Worm (Caenorhabditis elegans): Measurements from ENCODE around the gene chil-19.
"Not testable (repeated sequence)": the region's sequence is repeated elsewhere in the genome, so short reads cannot be mapped to it uniquely, and the experiment has no call there.

chil-19 gene

DNA sequence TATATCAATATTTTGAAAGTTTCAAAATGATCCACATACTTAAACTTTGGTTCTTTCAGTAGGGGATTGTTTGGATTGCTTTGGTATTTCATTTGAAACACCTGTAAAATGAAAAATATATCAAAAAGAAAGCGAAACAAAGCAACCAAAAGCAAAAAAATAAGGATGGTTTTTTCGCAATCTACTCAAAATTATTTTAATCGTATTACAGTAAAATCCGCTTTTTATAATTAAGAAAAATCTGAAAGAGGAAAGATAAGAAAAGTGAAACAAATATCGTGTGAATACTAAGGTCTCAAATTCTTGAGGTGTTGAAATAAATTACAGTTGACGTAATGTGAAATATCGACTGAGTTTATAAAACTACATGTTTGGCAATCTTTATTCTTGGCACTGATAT is 11.9 kb upstream of the chil-19 start, which contains the start of gene chil-22:
TSS of gene chil-22 (minus strand) at position 101 of the 400 bp plus-strand sequence.
- no peak for TF ChIP-seq C34F6.9 (tag; optimal IDR thresholded peaks at IDR 0.05)
- no peak for TF ChIP-seq nhr-11 (tag; optimal IDR thresholded peaks at IDR 0.05)
- no peak for TF ChIP-seq sma-9 (GFP tag; optimal IDR thresholded peaks at IDR 0.05)
- TF ChIP-seq sma-9 (tag; optimal IDR thresholded peaks at IDR 0.05), result no peak
- no peak for TF ChIP-seq nhr-77 (tag; optimal IDR thresholded peaks at IDR 0.05)
- TF ChIP-seq crh-2 (tag; optimal IDR thresholded peaks at IDR 0.05), result no peak
- no peak for TF ChIP-seq nhr-129 (tag; optimal IDR thresholded peaks at IDR 0.05)
- TF ChIP-seq R02D3.7 (tag; optimal IDR thresholded peaks at IDR 0.05), result no peak
- no peak for TF ChIP-seq snpc-4 (tag; optimal IDR thresholded peaks at IDR 0.05)
- TF ChIP-seq nhr-237 (tag; optimal IDR thresholded peaks at IDR 0.05), result no peak
- TF ChIP-seq alr-1 (tag; optimal IDR thresholded peaks at IDR 0.05), result no peak
- TF ChIP-seq dmd-4 (tag; optimal IDR thresholded peaks at IDR 0.05), result no peak
- no peak for TF ChIP-seq blmp-1 (tag; optimal IDR thresholded peaks at IDR 0.05; ENCODE audit: insufficient read depth)
- TF ChIP-seq F13H6.1 (tag; optimal IDR thresholded peaks at IDR 0.05), result no peak
- no peak for TF ChIP-seq mbf-1 (tag; optimal IDR thresholded peaks at IDR 0.05)
- TF ChIP-seq nhr-10 (tag; optimal IDR thresholded peaks at IDR 0.05), result no peak
- no peak for TF ChIP-seq ceh-16 (tag; optimal IDR thresholded peaks at IDR 0.05)
- TF ChIP-seq nhr-6 (tag; optimal IDR thresholded peaks at IDR 0.05), result no peak

DNA sequence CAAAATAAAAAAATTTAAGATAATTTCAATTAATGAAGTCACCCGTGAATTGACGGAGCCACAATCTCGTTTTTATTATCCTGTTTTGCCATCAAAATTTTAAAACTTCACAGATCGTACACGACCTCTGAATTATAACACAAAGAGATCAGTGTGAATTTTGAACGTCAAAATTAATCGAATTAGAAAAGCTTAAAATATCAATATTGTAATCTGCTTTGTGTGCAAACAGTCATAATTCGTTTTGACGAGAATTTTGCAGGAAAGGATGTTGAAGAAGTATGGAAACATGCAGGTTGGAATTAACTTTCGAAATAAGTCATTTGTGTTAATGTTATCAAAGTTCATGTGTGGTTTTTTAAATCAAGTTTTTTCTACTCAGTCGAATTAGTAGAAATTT is 7.7 kb upstream of the chil-19 start, which contains the start of gene chil-21:
TSS of gene chil-21 (minus strand) at position 101 of the 400 bp plus-strand sequence.
- TF ChIP-seq nhr-77 (tag; optimal IDR thresholded peaks at IDR 0.05); nhr-25 (tag; optimal IDR thresholded peaks at IDR 0.05); sma-3 (GFP tag; optimal IDR thresholded peaks at IDR 0.05): not testable (repeated sequence)

DNA sequence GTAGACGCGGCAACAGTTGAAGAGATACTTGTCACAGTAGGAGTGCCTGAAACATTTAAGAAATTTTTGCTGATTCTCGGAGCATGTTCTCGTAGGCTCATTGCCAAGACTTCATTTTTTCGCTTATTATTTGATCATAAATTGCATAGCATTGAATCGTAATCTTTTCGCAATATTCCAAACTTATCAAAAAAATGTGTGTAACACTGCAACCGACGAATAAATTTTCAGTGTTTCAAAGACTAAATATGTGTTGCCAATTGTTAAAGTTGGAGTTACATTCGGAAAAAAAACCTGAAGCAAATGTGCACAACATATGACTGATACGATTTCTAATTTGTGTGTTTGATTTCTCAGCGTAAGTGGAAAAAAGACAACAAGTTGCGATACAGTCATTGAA is 5.3 kb upstream of the chil-19 start, which contains the start of gene R09D1.14:
TSS of gene R09D1.14 (minus strand) at position 101 of the 400 bp plus-strand sequence.
- not testable (repeated sequence) for TF ChIP-seq lin-13 (GFP tag; optimal IDR thresholded peaks at IDR 0.05); unc-55 (GFP tag; optimal IDR thresholded peaks at IDR 0.05); nhr-6 (tag; optimal IDR thresholded peaks at IDR 0.05)

DNA sequence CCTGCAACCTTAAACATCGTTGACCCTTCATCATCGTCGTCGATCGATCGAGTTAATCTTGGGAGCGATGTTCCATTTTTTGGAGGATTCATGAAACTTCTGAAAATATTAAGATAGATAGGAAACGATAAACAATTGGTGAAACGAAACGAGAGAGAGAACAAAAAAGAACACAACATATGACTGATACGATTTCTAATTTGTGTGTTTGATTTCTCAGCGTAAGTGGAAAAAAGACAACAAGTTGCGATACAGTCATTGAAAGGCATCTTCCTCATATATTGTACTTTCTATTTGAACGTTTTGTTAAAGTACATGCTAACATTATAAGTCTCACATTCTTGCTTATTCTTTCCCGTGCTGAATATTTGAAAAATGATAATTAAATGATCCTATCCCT is 2.0 kb downstream of the chil-19 start, which contains the start of gene R09D1.12:
TSS of gene R09D1.12 (minus strand) at position 101 of the 400 bp plus-strand sequence.
- not testable (repeated sequence) for TF ChIP-seq zag-1 (tag; optimal IDR thresholded peaks at IDR 0.05); unc-55 (GFP tag; optimal IDR thresholded peaks at IDR 0.05); mbf-1 (tag; optimal IDR thresholded peaks at IDR 0.05)

DNA sequence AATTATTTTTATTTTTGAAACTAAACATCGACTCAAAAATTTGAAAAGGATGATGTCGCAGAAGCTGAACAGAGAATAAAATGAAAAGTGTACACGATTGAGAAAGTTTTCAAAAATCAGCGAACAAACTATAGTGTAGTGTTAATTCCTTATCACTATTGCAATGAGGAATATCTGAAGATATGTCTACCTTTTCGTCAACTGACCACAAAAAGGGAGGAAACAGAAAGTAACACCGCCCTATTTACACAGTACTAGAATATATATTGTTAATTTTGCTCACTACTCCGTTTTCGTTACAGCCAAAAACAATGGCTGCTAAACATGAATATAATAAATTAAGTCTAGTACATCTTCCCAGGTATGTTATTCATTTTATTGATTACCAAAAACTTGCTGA is 6.2 kb downstream of the chil-19 start, which contains the start of gene chil-18:
TSS of gene chil-18 (plus strand) at position 301 of the 400 bp plus-strand sequence.
- TF ChIP-seq sem-4 (tag; optimal IDR thresholded peaks at IDR 0.05) (no peak), nhr-6 (tag; optimal IDR thresholded peaks at IDR 0.05) (no peak), ztf-1 (GFP tag; conservative IDR thresholded peaks at IDR 0.05) (no peak), nhr-25 (tag; optimal IDR thresholded peaks at IDR 0.05) (no peak), mbf-1 (tag; optimal IDR thresholded peaks at IDR 0.05) (no peak), F13H6.1 (tag; optimal IDR thresholded peaks at IDR 0.05) (no peak), lin-39 (tag; optimal IDR thresholded peaks at IDR 0.05) (no peak), ceh-16 (tag; optimal IDR thresholded peaks at IDR 0.05) (no peak), mab-5 (tag; optimal IDR thresholded peaks at IDR 0.05) (no peak), blmp-1 (tag; optimal IDR thresholded peaks at IDR 0.05; ENCODE audit: insufficient read depth) (no peak), crh-2 (tag; optimal IDR thresholded peaks at IDR 0.05) (no peak), lin-11 (tag; optimal IDR thresholded peaks at IDR 0.05) (no peak), Y55F3AM.14 (GFP tag; optimal IDR thresholded peaks at IDR 0.05) (no peak), elt-1 (tag; optimal IDR thresholded peaks at IDR 0.05) (no peak), unc-55 (GFP tag; optimal IDR thresholded peaks at IDR 0.05) (no peak), nhr-10 (tag; optimal IDR thresholded peaks at IDR 0.05) (no peak)

DNA sequence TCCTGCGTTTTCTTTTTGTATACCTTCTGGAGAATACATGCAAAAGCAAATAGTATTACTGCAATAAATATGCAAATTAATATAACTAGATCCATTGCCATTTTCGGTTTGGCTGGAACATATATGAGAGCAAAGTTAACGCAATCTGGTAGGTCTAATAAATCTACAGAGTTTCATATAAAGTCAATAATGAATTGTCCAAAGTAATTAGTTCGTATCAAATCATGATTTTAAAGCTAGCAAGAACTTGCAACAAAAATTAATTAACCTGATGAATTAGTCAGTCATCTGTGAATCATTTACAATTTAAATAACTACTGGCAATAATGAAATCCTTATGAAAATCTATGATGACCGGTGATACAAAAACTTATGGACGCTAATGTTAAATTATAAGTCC is 8.8 kb downstream of the chil-19 start, which contains the start of gene R09D1.13:
TSS of gene R09D1.13 (minus strand) at position 101 of the 400 bp plus-strand sequence.
- TF ChIP-seq peb-1 (tag; optimal IDR thresholded peaks at IDR 0.05) (no peak), R02D3.7 (tag; optimal IDR thresholded peaks at IDR 0.05) (no peak), lsy-2 (tag; optimal IDR thresholded peaks at IDR 0.05) (no peak), ZK546.5 (tag; optimal IDR thresholded peaks at IDR 0.05) (no peak), nhr-25 (tag; optimal IDR thresholded peaks at IDR 0.05) (no peak), dmd-4 (tag; optimal IDR thresholded peaks at IDR 0.05) (no peak), ama-1 (optimal IDR thresholded peaks at IDR 0.05) (no peak), ceh-16 (tag; optimal IDR thresholded peaks at IDR 0.05) (no peak), alr-1 (tag; optimal IDR thresholded peaks at IDR 0.05) (no peak), nhr-10 (tag; optimal IDR thresholded peaks at IDR 0.05) (no peak), fos-1 (tag; optimal IDR thresholded peaks at IDR 0.05) (no peak), lin-11 (tag; optimal IDR thresholded peaks at IDR 0.05) (no peak), zag-1 (tag; optimal IDR thresholded peaks at IDR 0.05) (no peak), nhr-237 (tag; optimal IDR thresholded peaks at IDR 0.05) (no peak), unc-62 (GFP tag; optimal IDR thresholded peaks at IDR 0.05) (no peak), nhr-21 (tag; optimal IDR thresholded peaks at IDR 0.05) (no peak), nhr-77 (tag; optimal IDR thresholded peaks at IDR 0.05) (no peak), crh-2 (tag; optimal IDR thresholded peaks at IDR 0.05) (no peak)

Data from whole organism, L2 larva.